Fruit fly (Drosophila melanogaster) whole organism, embryonic: ENCODE data around the gene TTLL6B.
A peak's percentile ranks its signal among the peaks of the same experiment; 100 is the strongest.

Experiments used
- Atf6 ChIP-seq: fragments of 200-800 bp; sonication (Bioruptor generic); IDR thresholded peaks from 2 replicates; pipeline ENCODE4 v1.3.6; 2022; ENCODE audit warnings: missing biosample characterization, missing genetic modification characterization
- BEAF-32 ChIP-seq: fragments of 200-800 bp; sonication (Bioruptor generic); optimal IDR thresholded peaks from 3 replicates; lab custom pipeline; 2017; ENCODE audit warnings: missing biosample characterization, missing genetic modification characterization, mild to moderate bottlenecking, moderate library complexity, missing genetic modification reagents
- CG10274 ChIP-seq: fragments of 200-800 bp; sonication (Bioruptor generic); optimal IDR thresholded peaks from 3 replicates; lab custom pipeline; 2017; ENCODE audit warnings: missing biosample characterization, mild to moderate bottlenecking, missing genetic modification characterization
- CG10462 ChIP-seq: fragments of 200-800 bp; sonication (Bioruptor generic); optimal IDR thresholded peaks from 2 replicates; lab custom pipeline; 2016; ENCODE audit warnings: missing biosample characterization, missing genetic modification characterization
- CG11093 ChIP-seq: fragments of 200-800 bp; sonication (Bioruptor generic); IDR thresholded peaks from 3 replicates; pipeline ENCODE4 v1.3.6; 2022; ENCODE audit warnings: missing biosample characterization, missing genetic modification characterization
- CG11695 ChIP-seq: fragments of 200-800 bp; sonication (Bioruptor generic); IDR thresholded peaks from 3 replicates; pipeline ENCODE4 v1.3.6; 2022; ENCODE audit warnings: missing biosample characterization, missing genetic modification characterization
- CG12219 ChIP-seq: fragments of 200-800 bp; sonication (Bioruptor generic); optimal IDR thresholded peaks from 3 replicates; lab custom pipeline; 2018; ENCODE audit warnings: missing biosample characterization, mild to moderate bottlenecking, missing genetic modification characterization
- CG12236 ChIP-seq: fragments of 200-800 bp; sonication (Bioruptor generic); optimal IDR thresholded peaks from 2 replicates; lab custom pipeline; 2016; ENCODE audit warnings: missing biosample characterization, missing genetic modification characterization
- CG13296 ChIP-seq: fragments of 200-800 bp; sonication (Bioruptor generic); optimal IDR thresholded peaks from 3 replicates; lab custom pipeline; 2018; ENCODE audit warnings: missing biosample characterization, mild to moderate bottlenecking, missing genetic modification characterization
- CG15011 ChIP-seq: fragments of 200-800 bp; sonication (Bioruptor generic); optimal IDR thresholded peaks from 3 replicates; lab custom pipeline; 2018; ENCODE audit warnings: missing biosample characterization, mild to moderate bottlenecking, missing genetic modification characterization
- CG16815 ChIP-seq: fragments of 200-800 bp; sonication (Bioruptor generic); optimal IDR thresholded peaks from 3 replicates; lab custom pipeline; 2017; ENCODE audit warnings: missing biosample characterization, mild to moderate bottlenecking, missing genetic modification characterization
- CG1792 ChIP-seq: fragments of 200-800 bp; sonication (Bioruptor generic); optimal IDR thresholded peaks from 2 replicates; lab custom pipeline; 2016; ENCODE audit warnings: missing biosample characterization, missing genetic modification characterization
- CG2120 ChIP-seq: fragments of 200-800 bp; sonication (Bioruptor generic); optimal IDR thresholded peaks from 3 replicates; lab custom pipeline; 2016; ENCODE audit warnings: missing biosample characterization, missing genetic modification characterization
- CG2678 ChIP-seq: fragments of 200-800 bp; sonication (Bioruptor generic); optimal IDR thresholded peaks from 3 replicates; lab custom pipeline; 2019; ENCODE audit warnings: missing biosample characterization, mild to moderate bottlenecking, missing genetic modification characterization, moderate library complexity
- CG3163 ChIP-seq: fragments of 200-800 bp; sonication (Bioruptor generic); optimal IDR thresholded peaks from 3 replicates; lab custom pipeline; 2016; ENCODE audit warnings: missing biosample characterization, missing genetic modification characterization
- CG33557 ChIP-seq: fragments of 200-800 bp; sonication (Bioruptor generic); optimal IDR thresholded peaks from 2 replicates; lab custom pipeline; 2019; ENCODE audit warnings: missing biosample characterization, mild to moderate bottlenecking, missing genetic modification characterization, moderate library complexity
- CG3838 ChIP-seq: fragments of 200-800 bp; sonication (Bioruptor generic); optimal IDR thresholded peaks from 3 replicates; lab custom pipeline; 2016; ENCODE audit warnings: missing biosample characterization, missing genetic modification characterization
- CG3995 ChIP-seq: fragments of 200-800 bp; sonication (Bioruptor generic); optimal IDR thresholded peaks from 3 replicates; lab custom pipeline; 2016; ENCODE audit warnings: missing biosample characterization, missing genetic modification characterization
- CG4707 ChIP-seq: fragments of 200-800 bp; sonication (Bioruptor generic); optimal IDR thresholded peaks from 2 replicates; lab custom pipeline; 2018; ENCODE audit warnings: missing biosample characterization, mild to moderate bottlenecking, missing genetic modification characterization, moderate library complexity
- CG4820 ChIP-seq: fragments of 200-800 bp; sonication (Bioruptor generic); optimal IDR thresholded peaks from 3 replicates; lab custom pipeline; 2016; ENCODE audit warnings: missing biosample characterization, missing genetic modification characterization
- CG5245 ChIP-seq: fragments of 200-800 bp; sonication (Bioruptor generic); optimal IDR thresholded peaks from 3 replicates; lab custom pipeline; 2016; ENCODE audit warnings: missing biosample characterization, missing genetic modification characterization
- CG7928 ChIP-seq: fragments of 200-800 bp; sonication (Bioruptor generic); optimal IDR thresholded peaks from 2 replicates; lab custom pipeline; 2017; ENCODE audit warnings: missing biosample characterization, mild to moderate bottlenecking, missing genetic modification characterization
- CG9437 ChIP-seq: fragments of 200-800 bp; sonication (Bioruptor generic); optimal IDR thresholded peaks from 2 replicates; lab custom pipeline; 2018; ENCODE audit warnings: missing biosample characterization, mild to moderate bottlenecking, missing genetic modification characterization
- Deaf1 ChIP-seq: fragments of 200-800 bp; optimal IDR thresholded peaks from 3 replicates; lab custom pipeline; 2019; ENCODE audit warnings: missing biosample characterization, mild to moderate bottlenecking, missing genetic modification characterization, moderate library complexity
- Dip2 ChIP-seq: fragments of 200-800 bp; sonication (Bioruptor generic); IDR thresholded peaks from 2 replicates; pipeline ENCODE4 v1.3.6; 2022; ENCODE audit warnings: missing biosample characterization, missing genetic modification characterization
- Dref ChIP-seq: fragments of 200-800 bp; sonication (Bioruptor generic); IDR thresholded peaks from 2 replicates; pipeline ENCODE4 v1.3.6; 2022; ENCODE audit warnings: missing biosample characterization, missing genetic modification characterization
- Elba2 ChIP-seq: fragments of 200-800 bp; sonication (Bioruptor generic); optimal IDR thresholded peaks from 3 replicates; lab custom pipeline; 2016; ENCODE audit warnings: missing biosample characterization, missing genetic modification characterization
- Fer2 ChIP-seq: fragments of 200-800 bp; sonication (Bioruptor generic); optimal IDR thresholded peaks from 2 replicates; lab custom pipeline; 2018; ENCODE audit warnings: missing biosample characterization, mild to moderate bottlenecking, missing genetic modification characterization, moderate library complexity
- H15 ChIP-seq: fragments of 200-800 bp; sonication (Bioruptor generic); IDR thresholded peaks from 3 replicates; pipeline ENCODE4 v1.3.6; 2022; ENCODE audit warnings: missing biosample characterization, missing genetic modification characterization
- HLHmδ ChIP-seq: fragments of 200-800 bp; sonication (Bioruptor generic); optimal IDR thresholded peaks from 2 replicates; lab custom pipeline; 2018; ENCODE audit warnings: missing biosample characterization, mild to moderate bottlenecking, missing genetic modification characterization, moderate library complexity
- NC2β ChIP-seq: fragments of 200-800 bp; sonication (Bioruptor generic); optimal IDR thresholded peaks from 2 replicates; lab custom pipeline; 2016; ENCODE audit warnings: missing biosample characterization, missing genetic modification characterization
- Oaz ChIP-seq: fragments of 200-800 bp; sonication (Bioruptor generic); IDR thresholded peaks from 2 replicates; pipeline ENCODE4 v1.3.6; 2022; ENCODE audit warnings: missing biosample characterization, missing genetic modification characterization
- Poxn ChIP-seq: fragments of 200-800 bp; sonication (Bioruptor generic); IDR thresholded peaks from 2 replicates; pipeline ENCODE4 v1.3.6; 2022; ENCODE audit warnings: missing biosample characterization, missing genetic modification characterization
- Xbp1 ChIP-seq: fragments of 200-800 bp; sonication (Bioruptor generic); optimal IDR thresholded peaks from 3 replicates; lab custom pipeline; 2016; ENCODE audit warnings: missing biosample characterization, mild to moderate bottlenecking, missing genetic modification characterization
- abd-A ChIP-seq: fragments of 200-800 bp; sonication (Bioruptor generic); optimal IDR thresholded peaks from 3 replicates; lab custom pipeline; 2019; ENCODE audit warnings: missing biosample characterization, mild to moderate bottlenecking, missing genetic modification characterization, moderate library complexity
- cas ChIP-seq: fragments of 200-800 bp; sonication (Bioruptor generic); IDR thresholded peaks from 2 replicates; pipeline ENCODE4 v1.3.6; 2022; ENCODE audit warnings: missing biosample characterization, missing genetic modification characterization
- cg ChIP-seq: fragments of 200-800 bp; sonication (Bioruptor generic); optimal IDR thresholded peaks from 3 replicates; lab custom pipeline; 2019; ENCODE audit warnings: missing biosample characterization, mild to moderate bottlenecking, missing genetic modification characterization, moderate library complexity
- chn ChIP-seq: fragments of 200-800 bp; sonication (Bioruptor generic); optimal IDR thresholded peaks from 2 replicates; lab custom pipeline; 2016; ENCODE audit warnings: missing biosample characterization, missing genetic modification characterization
- her ChIP-seq: fragments of 200-800 bp; sonication (Bioruptor generic); optimal IDR thresholded peaks from 2 replicates; lab custom pipeline; 2016; ENCODE audit warnings: missing biosample characterization, missing genetic modification characterization
- jigr1 ChIP-seq: fragments of 200-800 bp; sonication (Bioruptor generic); IDR thresholded peaks from 3 replicates; pipeline ENCODE4 v1.3.6; 2022; ENCODE audit warnings: missing biosample characterization, missing genetic modification characterization
- jing ChIP-seq: fragments of 200-800 bp; sonication (Bioruptor generic); optimal IDR thresholded peaks from 2 replicates; lab custom pipeline; 2018; ENCODE audit warnings: missing biosample characterization, mild to moderate bottlenecking, missing genetic modification characterization
- nom ChIP-seq: fragments of 200-800 bp; sonication (Bioruptor generic); optimal IDR thresholded peaks from 2 replicates; lab custom pipeline; 2017; ENCODE audit warnings: missing biosample characterization, missing genetic modification characterization, mild to moderate bottlenecking, moderate library complexity, missing genetic modification reagents
- pita ChIP-seq: fragments of 200-800 bp; sonication (Bioruptor generic); optimal IDR thresholded peaks from 2 replicates; lab custom pipeline; 2017; ENCODE audit warnings: missing biosample characterization, mild to moderate bottlenecking, missing genetic modification characterization
- pnt ChIP-seq: fragments of 200-800 bp; sonication (Bioruptor generic); optimal IDR thresholded peaks from 3 replicates; lab custom pipeline; 2016; ENCODE audit warnings: missing biosample characterization, missing genetic modification characterization
- sisA ChIP-seq: fragments of 200-800 bp; sonication (Bioruptor generic); IDR thresholded peaks from 2 replicates; pipeline ENCODE4 v1.3.6; 2022; ENCODE audit warnings: missing biosample characterization, missing genetic modification characterization
- ssp ChIP-seq: fragments of 200-800 bp; sonication (Bioruptor generic); IDR thresholded peaks from 2 replicates; pipeline ENCODE4 v1.3.6; 2022; ENCODE audit warnings: missing biosample characterization, missing genetic modification characterization
- tll ChIP-seq, 2 experiments: fragments of 200-800 bp in 1 of 2; fragments of >200 bp in 1 of 2; sonication (Bioruptor generic) in 1 of 2; optimal IDR thresholded peaks; 2 replicates each; lab custom pipeline; 2017 to 2019; ENCODE audit warnings: missing biosample characterization in 2 of 2, missing genetic modification characterization in 2 of 2, mild to moderate bottlenecking in 1 of 2, moderate library complexity in 1 of 2
- vnd ChIP-seq: fragments of 200-800 bp; sonication (Bioruptor generic); IDR thresholded peaks from 3 replicates; pipeline ENCODE4 v1.3.6; 2022; ENCODE audit warnings: missing biosample characterization, missing genetic modification characterization; ENCODE audit not compliant: partially characterized antibody
- vvl ChIP-seq: fragments of 200-800 bp; sonication (Bioruptor generic); IDR thresholded peaks from 2 replicates; pipeline ENCODE4 v1.3.6; 2022; ENCODE audit warnings: missing biosample characterization, missing genetic modification characterization
- wdn ChIP-seq: fragments of 200-800 bp; sonication (Bioruptor generic); IDR thresholded peaks from 2 replicates; pipeline ENCODE4 v1.3.6; 2022; ENCODE audit warnings: missing biosample characterization, missing genetic modification characterization

Gene TTLL6B

DNA sequence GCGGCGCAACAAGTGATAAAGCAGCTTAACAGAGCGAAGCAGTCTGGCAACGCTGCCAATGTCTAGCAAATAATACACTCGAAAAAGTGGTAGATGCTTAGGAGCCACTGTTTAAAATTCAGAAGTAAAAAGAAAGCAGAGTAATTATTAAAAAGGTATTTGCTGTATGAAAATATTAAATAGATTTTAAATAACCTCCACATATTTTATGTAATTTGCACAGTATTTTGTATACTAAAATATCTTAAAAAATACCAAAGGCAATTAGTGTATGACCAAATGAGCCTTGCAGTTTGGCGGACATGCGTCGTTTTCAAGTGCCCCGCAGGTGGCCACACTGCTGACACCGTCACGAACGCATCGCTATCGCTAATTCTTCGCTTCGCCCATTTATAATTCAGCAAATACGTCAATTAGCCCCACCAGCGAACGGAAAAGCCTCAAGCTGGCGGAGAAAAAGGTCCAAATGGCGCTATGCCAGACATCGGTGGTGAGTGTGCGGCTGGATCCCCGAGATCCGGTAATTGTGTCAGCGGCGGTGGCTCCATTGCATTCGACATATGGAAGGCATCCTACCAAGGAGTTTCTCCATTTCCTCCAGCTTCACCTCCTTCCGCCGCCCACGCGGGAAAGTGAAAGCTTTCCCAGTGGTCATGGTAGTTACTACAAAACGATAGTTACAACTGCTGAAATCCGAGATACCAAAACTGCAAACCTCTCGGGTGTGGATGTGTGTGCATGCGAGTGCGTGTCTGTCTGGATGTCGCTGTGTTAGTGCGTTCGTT is 2.5 kb upstream of the TTLL6B start, which contains the start of gene pll (continued):
- TF ChIP-seq Dref (peak; percentile 37; the same call in 1 of the 2 replicates), chn (GFP tag; lab: Kevin White, UChicago) (peak; percentile 63), CG11093 (peak; percentile 75), nom (GFP tag; lab: Kevin White, UChicago) (no peak), CG3995 (peak; percentile 43), wdn (GFP tag; lab: Robert Waterston, UW) (peak; percentile 84), jing (GFP tag; lab: Kevin White, UChicago) (no peak), cas (GFP tag; lab: Robert Waterston, UW) (peak; percentile 71), Elba2 (GFP tag; lab: Kevin White, UChicago) (peak; percentile 45), CG3838 (GFP tag; lab: Kevin White, UChicago) (peak; percentile 53), ssp (GFP tag; lab: Robert Waterston, UW) (peak; percentile 82), CG12219 (GFP tag; lab: Kevin White, UChicago) (peak; percentile 21), abd-A (tag; lab: Kevin White, UChicago) (no peak), BEAF-32 (GFP tag; lab: Kevin White, UChicago) (peak; percentile 83), CG4820 (GFP tag; lab: Kevin White, UChicago) (peak; percentile 68), CG5245 (GFP tag; lab: Kevin White, UChicago) (peak; percentile 62), jigr1 (GFP tag; lab: Robert Waterston, UW) (no peak), H15 (GFP tag; lab: Robert Waterston, UW) (peak; percentile 82), CG16815 (GFP tag; lab: Kevin White, UChicago) (peak; percentile 64), HLHmδ (no peak), Oaz (GFP tag; lab: Robert Waterston, UW) (peak; percentile 75), CG9437 (no peak), CG11695 (GFP tag; lab: Robert Waterston, UW) (peak; percentile 88), pita (GFP tag; lab: Kevin White, UChicago) (no peak), CG12236 (GFP tag; lab: Kevin White, UChicago) (peak; percentile 35), Dip2 (GFP tag; lab: Robert Waterston, UW) (no peak), tll (GFP tag; optimal IDR thresholded peaks at IDR 0.05; lab: Kevin White, UChicago) (peak in 1 of 2 experiments; percentile 44), pnt (GFP tag; lab: Kevin White, UChicago) (peak; percentile 36), CG10274 (GFP tag; lab: Kevin White, UChicago) (no peak), CG2120 (peak; percentile 92), CG13296 (GFP tag; lab: Kevin White, UChicago) (no peak), CG15011 (no peak), CG1792 (GFP tag; lab: Kevin White, UChicago) (peak; percentile 26), CG4707 (GFP tag; lab: Kevin White, UChicago) (no peak), vvl (GFP tag; lab: Robert Waterston, UW) (peak; percentile 93), CG3163 (GFP tag; lab: Kevin White, UChicago) (peak; percentile 29), vnd (GFP tag; lab: Robert Waterston, UW) (0 out of 3 replicates have a peak, but pooled peaks have one; percentile 9), CG7928 (GFP tag; lab: Kevin White, UChicago) (peak; percentile 35), Atf6 (GFP tag; lab: Robert Waterston, UW) (peak; percentile 87), CG2678 (tag; lab: Kevin White, UChicago) (no peak), her (GFP tag; lab: Kevin White, UChicago) (no peak), CG10462 (peak; percentile 41), Deaf1 (peak; percentile 58), Fer2 (peak; percentile 66), Xbp1 (GFP tag; lab: Kevin White, UChicago) (peak; percentile 87), Poxn (GFP tag; lab: Robert Waterston, UW) (peak; percentile 68), cg (GFP tag; lab: Kevin White, UChicago) (peak; percentile 75), sisA (GFP tag; lab: Robert Waterston, UW) (peak; percentile 86), NC2β (GFP tag; lab: Kevin White, UChicago) (peak; percentile 53), CG33557 (peak; percentile 40)
